Worm (Caenorhabditis elegans) whole organism, midembryonic: ENCODE results near the gene cpt-5.

Experiments used
- med-1 ChIP-seq: sonication (generic microtip); optimal IDR thresholded peaks from 2 replicates; lab custom pipeline; 2017; ENCODE audit warnings: missing genetic modification characterization, mild to moderate bottlenecking, missing compliant biosample characterization, antibody characterized with exemption, missing genetic modification reagents; ENCODE audit not compliant: insufficient read depth
- ref-1 ChIP-seq: fragments of 200-800 bp; sonication (Bioruptor generic); conservative IDR thresholded peaks from 2 replicates; pipeline ENCODE4 v1.3.6; 2022; ENCODE audit warnings: missing genetic modification reagents, missing genetic modification characterization, missing compliant biosample characterization
- ztf-23 ChIP-seq: fragments of 200-800 bp; sonication (Bioruptor generic); IDR thresholded peaks from 2 replicates; pipeline ENCODE4 v1.3.6; 2022; ENCODE audit warnings: missing genetic modification reagents, missing genetic modification characterization, missing compliant biosample characterization
- ztf-29 ChIP-seq: fragments of 200-800 bp; sonication (Bioruptor generic); IDR thresholded peaks from 2 replicates; pipeline ENCODE4 v1.3.6; 2022; ENCODE audit warnings: missing genetic modification reagents, missing genetic modification characterization, missing compliant biosample characterization

ce11 chrV:13887358-13887757 is 14.4 kb downstream of the cpt-5 start, which contains the start of gene srsx-19:
- TF ChIP-seq med-1 (GFP tag; lab: Kevin White, UChicago) (no peak), ztf-23 (GFP tag; lab: Robert Waterston, UW) (no peak), ref-1 (GFP tag; lab: Robert Waterston, UW) (no peak), ztf-29 (GFP tag; lab: Robert Waterston, UW) (no peak)
